Worm (Caenorhabditis elegans) whole organism, young adult: ENCODE results near the gene ifb-1.
"Not testable (repeated sequence)": the region's sequence is repeated elsewhere in the genome, so short reads cannot be mapped to it uniquely, and the experiment has no call there.

Source experiments
- B0019.2 ChIP-seq: fragments of 200-800 bp; sonication (Bioruptor generic); conservative IDR thresholded peaks from 2 replicates; pipeline ENCODE4 v1.3.6; 2022; ENCODE audit warnings: missing genetic modification reagents, missing genetic modification characterization, missing compliant biosample characterization
- B0035.1 ChIP-seq: sonication (generic microtip); optimal IDR thresholded peaks from 2 replicates; lab custom pipeline; 2016; ENCODE audit warnings: missing genetic modification characterization, mild to moderate bottlenecking, missing compliant biosample characterization, missing genotype, missing genetic modification reagents
- B0336.3 ChIP-seq: fragments of 200-800 bp; sonication (Bioruptor generic); IDR thresholded peaks from 2 replicates; pipeline ENCODE4 v1.3.6; 2022; ENCODE audit warnings: missing genetic modification characterization, missing compliant biosample characterization
- C17E4.6 ChIP-seq: fragments of 200-800 bp; sonication (Bioruptor generic); IDR thresholded peaks from 2 replicates; pipeline ENCODE4 v1.3.6; 2022; ENCODE audit warnings: missing genetic modification reagents, missing genetic modification characterization, missing compliant biosample characterization
- D2030.7 ChIP-seq: fragments of 200-800 bp; sonication (Bioruptor generic); IDR thresholded peaks from 2 replicates; pipeline ENCODE4 v1.3.6; 2022; ENCODE audit warnings: missing genetic modification reagents, missing genetic modification characterization, missing compliant biosample characterization
- F23B12.7 ChIP-seq: sonication (generic microtip); optimal IDR thresholded peaks from 2 replicates; lab custom pipeline; 2017; ENCODE audit warnings: missing genetic modification characterization, mild to moderate bottlenecking, missing compliant biosample characterization, antibody characterized with exemption, moderate library complexity; ENCODE audit not compliant: insufficient read depth
- F39B2.1 ChIP-seq: fragments of 200-800 bp; sonication (Bioruptor generic); IDR thresholded peaks from 2 replicates; pipeline ENCODE4 v1.3.6; 2022; ENCODE audit warnings: missing genetic modification reagents, missing genetic modification characterization, missing compliant biosample characterization
- K11D2.4 ChIP-seq: fragments of 200-800 bp; sonication (Bioruptor generic); IDR thresholded peaks from 2 replicates; pipeline ENCODE4 v1.3.6; 2022; ENCODE audit warnings: missing genetic modification reagents, missing genetic modification characterization, missing compliant biosample characterization
- T26A5.8 ChIP-seq: sonication (generic microtip); optimal IDR thresholded peaks from 2 replicates; lab custom pipeline; 2016; ENCODE audit warnings: missing genetic modification characterization, missing compliant biosample characterization
- Y53G8AR.9 ChIP-seq: fragments of 200-800 bp; sonication (Bioruptor generic); conservative IDR thresholded peaks from 2 replicates; pipeline ENCODE4 v1.3.6; 2022; ENCODE audit warnings: missing genetic modification reagents, missing genetic modification characterization, missing compliant biosample characterization
- Y56A3A.18 ChIP-seq: fragments of 200-800 bp; sonication (Bioruptor generic); IDR thresholded peaks from 2 replicates; pipeline ENCODE4 v1.3.6; 2022; ENCODE audit warnings: missing genetic modification reagents, missing genetic modification characterization, missing compliant biosample characterization
- Y67H2A.10 ChIP-seq: fragments of 200-800 bp; sonication (Bioruptor generic); conservative IDR thresholded peaks from 2 replicates; pipeline ENCODE4 v1.3.6; 2022; ENCODE audit warnings: missing genetic modification reagents, missing genetic modification characterization, missing compliant biosample characterization
- Y95B8A.8 ChIP-seq: fragments of 200-800 bp; sonication (Bioruptor generic); IDR thresholded peaks from 2 replicates; pipeline ENCODE4 v1.3.6; 2022; ENCODE audit warnings: missing genetic modification reagents, missing genetic modification characterization, missing compliant biosample characterization
- ZK185.1 ChIP-seq: sonication (generic microtip); optimal IDR thresholded peaks from 2 replicates; lab custom pipeline; 2016; ENCODE audit warnings: mild to moderate bottlenecking, missing genetic modification characterization, missing compliant biosample characterization; ENCODE audit not compliant: poor library complexity, severe bottlenecking
- aptf-2 ChIP-seq: fragments of 200-800 bp; sonication (Bioruptor generic); conservative IDR thresholded peaks from 2 replicates; pipeline ENCODE4 v1.3.6; 2022; ENCODE audit warnings: missing genetic modification reagents, missing genetic modification characterization, missing compliant biosample characterization
- attf-3 ChIP-seq: fragments of 200-800 bp; sonication (Bioruptor generic); conservative IDR thresholded peaks from 2 replicates; pipeline ENCODE4 v1.3.6; 2022; ENCODE audit warnings: missing genetic modification reagents, missing genetic modification characterization, missing compliant biosample characterization
- attf-6 ChIP-seq: fragments of 200-800 bp; sonication (Bioruptor generic); IDR thresholded peaks from 2 replicates; pipeline ENCODE4 v1.3.6; 2022; ENCODE audit warnings: missing genetic modification reagents, missing genetic modification characterization, missing compliant biosample characterization
- cebp-2 ChIP-seq: fragments of 200-800 bp; sonication (Bioruptor generic); IDR thresholded peaks from 2 replicates; pipeline ENCODE4 v1.3.6; 2022; ENCODE audit warnings: missing genetic modification characterization, missing compliant biosample characterization
- ceh-91 ChIP-seq: fragments of 200-800 bp; sonication (Bioruptor generic); IDR thresholded peaks from 2 replicates; pipeline ENCODE4 v1.3.6; 2022; ENCODE audit warnings: missing genetic modification reagents, missing genetic modification characterization, missing compliant biosample characterization
- chd-7 ChIP-seq: sonication (generic microtip); optimal IDR thresholded peaks from 2 replicates; lab custom pipeline; 2016; ENCODE audit warnings: mild to moderate bottlenecking, missing genetic modification characterization, moderate library complexity, missing compliant biosample characterization
- die-1 ChIP-seq: sonication (generic microtip); optimal IDR thresholded peaks from 2 replicates; lab custom pipeline; 2016; ENCODE audit warnings: missing genotype, mild to moderate bottlenecking, missing genetic modification characterization, missing compliant biosample characterization
- dpff-1 ChIP-seq: sonication (generic microtip); optimal IDR thresholded peaks from 2 replicates; lab custom pipeline; 2017; ENCODE audit warnings: mild to moderate bottlenecking, missing genetic modification characterization, missing compliant biosample characterization
- egl-44 ChIP-seq: fragments of 200-800 bp; sonication (Bioruptor generic); IDR thresholded peaks from 2 replicates; pipeline ENCODE4 v1.3.6; 2022; ENCODE audit warnings: missing genetic modification reagents, missing genetic modification characterization, missing compliant biosample characterization
- fkh-3 ChIP-seq: sonication (generic microtip); optimal IDR thresholded peaks from 2 replicates; lab custom pipeline; 2016; ENCODE audit warnings: mild to moderate bottlenecking, missing genetic modification characterization, missing compliant biosample characterization
- gei-17 ChIP-seq: fragments of 200-800 bp; sonication (Bioruptor generic); optimal IDR thresholded peaks from 2 replicates; lab custom pipeline; 2018; ENCODE audit warnings: mild to moderate bottlenecking, missing genetic modification characterization, missing compliant biosample characterization
- him-1 ChIP-seq: sonication (generic microtip); optimal IDR thresholded peaks from 2 replicates; lab custom pipeline; 2016; ENCODE audit warnings: missing genotype, missing genetic modification reagents, missing genetic modification characterization, missing compliant biosample characterization
- let-526 ChIP-seq: fragments of 200-800 bp; sonication (Bioruptor generic); IDR thresholded peaks from 2 replicates; pipeline ENCODE4 v1.3.6; 2022; ENCODE audit warnings: missing genetic modification reagents, missing genetic modification characterization, missing compliant biosample characterization
- lin-26 ChIP-seq: fragments of 200-800 bp; sonication (Bioruptor generic); IDR thresholded peaks from 2 replicates; pipeline ENCODE4 v1.3.6; 2022; ENCODE audit warnings: missing genetic modification reagents, missing genetic modification characterization, missing compliant biosample characterization
- lir-1 ChIP-seq: fragments of 200-800 bp; sonication (Bioruptor generic); conservative IDR thresholded peaks from 2 replicates; pipeline ENCODE4 v1.3.6; 2022; ENCODE audit warnings: missing genetic modification reagents, missing genetic modification characterization, missing compliant biosample characterization
- madf-10 ChIP-seq: sonication (generic microtip); optimal IDR thresholded peaks from 2 replicates; lab custom pipeline; 2016; ENCODE audit warnings: mild to moderate bottlenecking, missing genetic modification characterization, missing compliant biosample characterization
- madf-8 ChIP-seq: fragments of 200-800 bp; sonication (Bioruptor generic); conservative IDR thresholded peaks from 2 replicates; pipeline ENCODE4 v1.3.6; 2022; ENCODE audit warnings: missing genetic modification reagents, missing genetic modification characterization, missing compliant biosample characterization
- nhr-179 ChIP-seq: sonication (generic microtip); optimal IDR thresholded peaks from 2 replicates; lab custom pipeline; 2016; ENCODE audit warnings: mild to moderate bottlenecking, missing genetic modification characterization, missing compliant biosample characterization
- nhr-90 ChIP-seq: sonication (generic microtip); optimal IDR thresholded peaks from 2 replicates; lab custom pipeline; 2016; ENCODE audit warnings: missing genotype, mild to moderate bottlenecking, missing genetic modification characterization, missing compliant biosample characterization
- pbrm-1 ChIP-seq: fragments of 200-800 bp; sonication (Bioruptor generic); IDR thresholded peaks from 2 replicates; pipeline ENCODE4 v1.3.6; 2022; ENCODE audit warnings: missing genetic modification reagents, missing genetic modification characterization, missing compliant biosample characterization
- rec-8 ChIP-seq, 2 experiments: sonication (generic microtip); optimal IDR thresholded peaks; 2 replicates each; lab custom pipeline; 2016; ENCODE audit warnings: mild to moderate bottlenecking in 2 of 2, missing genetic modification characterization in 2 of 2, missing genetic modification reagents in 2 of 2, missing genotype in 2 of 2, missing biosample characterization in 1 of 2, missing compliant biosample characterization in 1 of 2, moderate library complexity in 1 of 2
- repo-1 ChIP-seq: sonication (generic microtip); optimal IDR thresholded peaks from 2 replicates; lab custom pipeline; 2017; ENCODE audit warnings: mild to moderate bottlenecking, missing genetic modification characterization, missing compliant biosample characterization
- sea-2 ChIP-seq: fragments of 200-800 bp; sonication (Bioruptor generic); IDR thresholded peaks from 2 replicates; pipeline ENCODE4 v1.3.6; 2022; ENCODE audit warnings: missing genetic modification characterization, missing compliant biosample characterization
- snpc-1.1 ChIP-seq: sonication (generic microtip); optimal IDR thresholded peaks from 2 replicates; lab custom pipeline; 2017; ENCODE audit warnings: missing genetic modification characterization, mild to moderate bottlenecking, missing compliant biosample characterization, antibody characterized with exemption, moderate library complexity, missing genotype, missing genetic modification reagents; ENCODE audit not compliant: insufficient read depth
- snpc-4 ChIP-seq, 5 experiments: fragments of 150-350 bp in 1 of 5; sonication (generic microtip) in 4 of 5; optimal IDR thresholded peaks; 2 replicates each; lab custom pipeline; 2014 to 2018; ENCODE audit warnings: missing genetic modification characterization in 5 of 5, missing biosample characterization in 3 of 5, antibody characterized with exemption in 2 of 5, mild to moderate bottlenecking in 2 of 5, missing compliant biosample characterization in 2 of 5, missing genotype in 2 of 5, moderate library complexity in 2 of 5, missing genetic modification reagents in 1 of 5
- tbx-9 ChIP-seq: sonication (generic microtip); optimal IDR thresholded peaks from 2 replicates; lab custom pipeline; 2016; ENCODE audit warnings: borderline replicate concordance, missing genetic modification characterization, inconsistent platforms, missing compliant biosample characterization
- xnd-1 ChIP-seq: sonication (generic microtip); optimal IDR thresholded peaks from 2 replicates; lab custom pipeline; 2016; ENCODE audit warnings: missing genotype, missing genetic modification reagents, missing genetic modification characterization, missing compliant biosample characterization
- ztf-26 ChIP-seq: sonication (generic microtip); optimal IDR thresholded peaks from 2 replicates; lab custom pipeline; 2017; ENCODE audit warnings: missing genetic modification characterization, missing compliant biosample characterization

ifb-1 gene

DNA sequence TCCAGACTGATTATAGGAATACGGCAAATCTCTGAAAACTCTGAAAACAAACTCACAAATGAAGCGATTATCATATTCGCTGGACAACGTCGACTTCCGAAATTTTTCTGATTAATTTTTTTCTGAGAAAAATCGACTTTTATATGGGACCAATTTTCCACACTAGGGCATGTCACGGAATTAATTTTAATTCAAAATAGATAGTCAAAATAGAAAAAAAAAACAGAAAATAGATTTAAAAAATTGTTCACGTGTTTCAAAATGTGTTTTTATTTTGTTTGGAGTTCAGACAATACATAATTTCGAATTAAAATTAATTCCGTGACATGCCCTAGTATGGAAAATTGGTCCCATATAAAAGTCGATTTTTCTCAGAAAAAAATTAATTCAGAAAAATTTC, 7.8 kb upstream of the ifb-1 start, which contains the start of the genes F10C1.3 and F10C1.23:
F10C1.3 (minus strand) TSS at position 101 of the 400 bp plus-strand sequence.
F10C1.23 (plus strand) TSS at position 385 of the 400 bp plus-strand sequence.
- not testable (repeated sequence) for TF ChIP-seq B0019.2 (GFP tag; lab: Robert Waterston, UW); B0035.1; repo-1 (tag; lab: Kevin White, UChicago)

DNA sequence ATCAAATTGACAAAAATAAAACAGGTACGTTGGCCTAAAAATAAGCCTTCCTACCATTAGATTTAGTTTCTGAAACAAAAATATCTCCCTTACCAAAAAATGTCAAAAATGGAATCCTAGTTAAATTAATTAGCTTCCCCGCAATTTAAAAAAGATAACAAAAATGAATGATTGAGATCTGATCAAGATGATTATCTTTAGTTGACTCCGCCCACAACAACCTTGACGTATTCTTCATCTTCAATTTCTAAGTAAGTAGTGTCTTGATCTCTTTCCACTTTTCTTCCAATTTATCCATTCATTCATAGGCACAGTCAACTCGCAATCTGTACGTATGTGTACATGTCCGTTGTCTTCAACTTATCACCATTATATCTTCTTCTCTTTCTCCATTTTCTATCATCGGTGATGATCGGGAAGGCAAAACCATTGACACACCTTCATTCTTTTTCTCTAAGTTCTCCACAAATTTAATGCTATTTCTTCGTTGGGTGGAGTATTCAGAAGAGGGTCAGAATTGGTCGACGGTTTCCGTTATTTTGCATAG, 2.9 kb downstream of the ifb-1 start:
- TF ChIP-seq cebp-2 (GFP tag; lab: Robert Waterston, UW) (no peak), nhr-90 (no peak), Y56A3A.18 (no peak), snpc-1.1 (tag; lab: Kevin White, UChicago) (no peak), ZK185.1 (tag; lab: Kevin White, UChicago) (no peak), snpc-4 (GFP tag; optimal IDR thresholded peaks at IDR 0.05; lab: Kevin White, UChicago) (no peak), snpc-4 (tag; optimal IDR thresholded peaks at IDR 0.05; lab: Kevin White, UChicago) (no peak), C17E4.6 (GFP tag; lab: Robert Waterston, UW) (no peak)

DNA sequence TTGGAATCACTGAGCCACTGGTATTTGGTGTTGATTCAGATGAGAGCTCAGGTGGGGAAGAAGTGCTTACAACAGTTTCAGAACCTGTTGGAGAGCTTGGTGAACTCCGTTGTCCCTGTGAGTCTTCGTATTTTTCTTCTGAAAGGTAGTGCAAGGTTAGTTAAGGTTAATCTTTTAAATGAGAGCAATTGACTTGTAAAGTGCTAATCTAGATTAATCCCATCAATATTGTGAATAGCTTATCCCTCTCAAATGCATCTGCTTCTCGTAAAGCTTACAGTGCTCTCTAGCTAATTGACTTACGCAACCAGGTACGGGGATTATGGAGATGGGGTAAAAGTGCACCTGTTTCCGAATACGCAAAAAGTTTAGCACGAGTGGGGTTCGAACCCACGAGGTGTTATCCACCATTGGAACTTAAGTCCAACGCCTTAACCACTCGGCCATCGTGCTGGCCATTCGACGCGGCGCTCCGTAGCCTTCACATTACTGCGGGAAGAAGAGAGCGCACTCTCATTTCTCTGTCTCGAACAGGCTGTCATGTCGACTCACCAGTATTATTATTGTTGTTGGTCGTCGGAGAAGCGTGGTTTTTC, 7.2 kb downstream of the ifb-1 start:
- TF ChIP-seq attf-6 (peak; percentile 24; the same call in 1 of the 2 replicates), tbx-9 (no peak), Y95B8A.8 (GFP tag; lab: Robert Waterston, UW) (no peak), F39B2.1 (GFP tag; lab: Robert Waterston, UW) (no peak), egl-44 (GFP tag; lab: Robert Waterston, UW) (0 out of 2 replicates have a peak, but pooled peaks have one; percentile 40), B0336.3 (GFP tag; lab: Robert Waterston, UW) (no peak), aptf-2 (no peak), ceh-91 (GFP tag; lab: Robert Waterston, UW) (no peak), gei-17 (GFP tag; lab: Kevin White, UChicago) (no peak), repo-1 (tag; lab: Kevin White, UChicago) (peak; percentile 2), xnd-1 (tag; lab: Kevin White, UChicago) (no peak), F23B12.7 (tag; lab: Kevin White, UChicago) (no peak), pbrm-1 (0 out of 2 replicates have a peak, but pooled peaks have one; percentile 40), let-526 (GFP tag; lab: Robert Waterston, UW) (peak; percentile 68; the same call in 1 of the 2 replicates), dpff-1 (tag; lab: Kevin White, UChicago) (no peak), Y67H2A.10 (GFP tag; lab: Robert Waterston, UW) (no peak), lir-1 (GFP tag; lab: Robert Waterston, UW) (0 out of 2 replicates have a peak, but pooled peaks have one; percentile 8), him-1 (tag; lab: Kevin White, UChicago) (peak; percentile 80), nhr-179 (tag; lab: Kevin White, UChicago) (no peak), rec-8 (tag; optimal IDR thresholded peaks at IDR 0.05; lab: Kevin White, UChicago) (peak; percentile 16 to 63), Y53G8AR.9 (GFP tag; lab: Robert Waterston, UW) (0 out of 2 replicates have a peak, but pooled peaks have one; percentile 57), madf-8 (GFP tag; lab: Robert Waterston, UW) (no peak), ztf-26 (tag; lab: Kevin White, UChicago) (no peak), attf-3 (GFP tag; lab: Robert Waterston, UW) (no peak), B0019.2 (GFP tag; lab: Robert Waterston, UW) (no peak), lin-26 (GFP tag; lab: Robert Waterston, UW) (peak; percentile 86), fkh-3 (tag; lab: Kevin White, UChicago) (peak; percentile 10), nhr-90 (peak; percentile 58), T26A5.8 (tag; lab: Kevin White, UChicago) (no peak), chd-7 (peak; percentile 52), D2030.7 (GFP tag; lab: Robert Waterston, UW) (no peak), madf-10 (tag; lab: Kevin White, UChicago) (peak; percentile 25), sea-2 (GFP tag; lab: Robert Waterston, UW) (no peak), die-1 (peak; percentile 66), K11D2.4 (GFP tag; lab: Robert Waterston, UW) (0 out of 2 replicates have a peak, but pooled peaks have one; percentile 54)
